Fruit fly (Drosophila melanogaster): Measurements from ENCODE around the gene CG15186.

CG15186 gene

dm6 chr3R:6468351-6468685 is 9.8 kb upstream of the CG15186 start, which contains the start of gene Neurochondrin:
Neurochondrin (plus strand) TSS chr3R:6468437.
- TF ChIP-seq Blimp-1 (GFP tag; optimal IDR thresholded peaks at IDR 0.05), result no peak
- TF ChIP-seq CG11902 (GFP tag; optimal IDR thresholded peaks at IDR 0.05), result no peak
- no peak for TF ChIP-seq CG8119 (GFP tag; IDR thresholded peaks at IDR 0.05)
- TF ChIP-seq CG34406 (GFP tag; optimal IDR thresholded peaks at IDR 0.05), result no peak
- no peak for TF ChIP-seq Lpt (GFP tag; optimal IDR thresholded peaks at IDR 0.05)
- no peak for TF ChIP-seq Gug (GFP tag; IDR thresholded peaks at IDR 0.05)
- TF ChIP-seq spab (GFP tag; optimal IDR thresholded peaks at IDR 0.05), result no peak
- TF ChIP-seq CG15336 (GFP tag; IDR thresholded peaks at IDR 0.05), result no peak
- TF ChIP-seq OdsH (GFP tag; optimal IDR thresholded peaks at IDR 0.05), result no peak
- no peak for TF ChIP-seq cyc (GFP tag; optimal IDR thresholded peaks at IDR 0.05)
- no peak for TF ChIP-seq fd59A (GFP tag; optimal IDR thresholded peaks at IDR 0.05)
- no peak for TF ChIP-seq CG6808 (GFP tag; optimal IDR thresholded peaks at IDR 0.05)

dm6 chr3R:6474430-6474829 is 3.7 kb upstream of the CG15186 start:
- no peak for TF ChIP-seq CG6808 (GFP tag; optimal IDR thresholded peaks at IDR 0.05)
- peak; percentile 97 for TF ChIP-seq svp (GFP tag)
- TF ChIP-seq lz (GFP tag; optimal IDR thresholded peaks at IDR 0.05), result no peak
- TF ChIP-seq Sox102F (GFP tag; optimal IDR thresholded peaks at IDR 0.05), result no peak
- TF ChIP-seq spab (GFP tag; optimal IDR thresholded peaks at IDR 0.05), result no peak

- TF ChIP-seq cyc (GFP tag; optimal IDR thresholded peaks at IDR 0.05), result no peak
- TF ChIP-seq fkh (GFP tag; optimal IDR thresholded peaks at IDR 0.05), result no peak
- no peak for TF ChIP-seq eg (GFP tag; IDR thresholded peaks at IDR 0.05)
- TF ChIP-seq dac (GFP tag; optimal IDR thresholded peaks at IDR 0.05), result no peak
- TF ChIP-seq CG1621 (tag; optimal IDR thresholded peaks at IDR 0.05), result no peak
- TF ChIP-seq fd59A (GFP tag; optimal IDR thresholded peaks at IDR 0.05), result no peak
- TF ChIP-seq Sox14 (GFP tag; optimal IDR thresholded peaks at IDR 0.05), result no peak
- no peak for TF ChIP-seq vri (GFP tag; optimal IDR thresholded peaks at IDR 0.05)
- TF ChIP-seq CG8319 (GFP tag; optimal IDR thresholded peaks at IDR 0.05), result no peak
Observed at dm6 chr3R:6476429-6476828, 1.7 kb upstream of the CG15186 start.

DNA sequence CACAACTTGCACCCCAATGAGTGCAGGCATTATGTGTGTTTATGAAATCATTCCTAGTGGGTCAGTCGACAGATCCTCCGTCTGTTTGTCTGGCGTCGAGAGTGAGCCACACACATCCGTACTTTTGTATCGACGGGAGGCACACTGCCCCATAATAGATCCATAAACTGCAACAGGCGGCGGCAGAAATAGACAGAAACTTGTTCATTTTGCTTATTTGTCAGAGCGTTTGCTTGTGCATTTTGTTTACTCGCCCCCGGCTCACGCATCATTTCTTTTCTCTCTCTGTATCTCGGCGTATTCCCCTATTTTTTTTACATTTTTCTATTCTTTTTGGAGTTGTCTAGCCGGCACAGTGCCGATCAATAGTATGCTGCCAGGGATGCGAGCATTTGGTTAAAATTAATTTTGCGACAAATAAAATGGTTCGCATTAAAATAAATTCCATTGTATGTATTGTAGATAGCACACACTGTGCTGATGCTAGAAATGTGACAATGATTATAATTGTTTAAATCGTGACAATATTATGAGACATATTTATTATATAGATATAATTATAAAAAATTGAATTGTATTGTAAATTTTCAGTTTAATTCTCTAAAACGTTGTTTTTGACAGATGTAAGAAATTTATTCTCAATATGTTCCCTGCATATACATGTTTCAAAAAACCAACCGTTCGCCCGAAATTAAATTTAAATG is 3.8 kb downstream of the CG15186 start:
- no peak for TF ChIP-seq CG34406 (GFP tag; optimal IDR thresholded peaks at IDR 0.05)
- peak; percentile 24 for TF ChIP-seq CG4318 (GFP tag; optimal IDR thresholded peaks at IDR 0.05)
- peak; percentile 2 for TF ChIP-seq OdsH (GFP tag; optimal IDR thresholded peaks at IDR 0.05)
- TF ChIP-seq CG6163 (GFP tag; IDR thresholded peaks at IDR 0.05), result 0 out of 3 replicates have a peak, but pooled peaks have one; percentile 37
- peak; percentile 26 for TF ChIP-seq CG32006 (GFP tag; optimal IDR thresholded peaks at IDR 0.05)
- no peak for TF ChIP-seq dsx (GFP tag; optimal IDR thresholded peaks at IDR 0.05; ENCODE audit: poor library complexity, severe bottlenecking)

dm6 chr3R:6495938-6496337 is 17.8 kb downstream of the CG15186 start:
- TF ChIP-seq Met (GFP tag; optimal IDR thresholded peaks at IDR 0.05) (no peak), CG15336 (GFP tag; IDR thresholded peaks at IDR 0.05) (no peak), CG11902 (GFP tag; optimal IDR thresholded peaks at IDR 0.05) (no peak)

dm6 chr3R:6504408-6504807 is 26.3 kb downstream of the CG15186 start:
- peak; percentile 38 for TF ChIP-seq svp (GFP tag)
- no peak for TF ChIP-seq Met (GFP tag; optimal IDR thresholded peaks at IDR 0.05)
- TF ChIP-seq CG6163 (GFP tag; IDR thresholded peaks at IDR 0.05), result peak; percentile 33; the same call in 1 of the 3 replicates
- peak; percentile 45 for TF ChIP-seq Eip78C (GFP tag)
- peak; percentile 81 for TF ChIP-seq fkh (GFP tag; optimal IDR thresholded peaks at IDR 0.05)

- TF ChIP-seq CG3919 (GFP tag; optimal IDR thresholded peaks at IDR 0.05) (no peak), Hr38 (GFP tag; optimal IDR thresholded peaks at IDR 0.05) (no peak), Lpt (GFP tag; optimal IDR thresholded peaks at IDR 0.05) (no peak), CG6276 (GFP tag; optimal IDR thresholded peaks at IDR 0.05) (no peak), CG8119 (GFP tag; IDR thresholded peaks at IDR 0.05) (no peak), Met (GFP tag; optimal IDR thresholded peaks at IDR 0.05) (no peak), dac (GFP tag; optimal IDR thresholded peaks at IDR 0.05) (no peak), CG6854 (GFP tag; optimal IDR thresholded peaks at IDR 0.05) (no peak), CG6163 (GFP tag; IDR thresholded peaks at IDR 0.05) (no peak), CG1621 (tag; optimal IDR thresholded peaks at IDR 0.05) (no peak)
Observed at dm6 chr3R:6527208-6527607, 49.1 kb downstream of the CG15186 start, which contains the start of gene CG15185. CG15185 (plus strand) TSS chr3R:6527508.

All from whole organism, prepupa.